Worm (Caenorhabditis elegans): ENCODE measurements around the gene C27H6.9.
"Not testable (repeated sequence)": the region's sequence is repeated elsewhere in the genome, so short reads cannot be mapped to it uniquely, and the experiment has no call there.

DNA sequence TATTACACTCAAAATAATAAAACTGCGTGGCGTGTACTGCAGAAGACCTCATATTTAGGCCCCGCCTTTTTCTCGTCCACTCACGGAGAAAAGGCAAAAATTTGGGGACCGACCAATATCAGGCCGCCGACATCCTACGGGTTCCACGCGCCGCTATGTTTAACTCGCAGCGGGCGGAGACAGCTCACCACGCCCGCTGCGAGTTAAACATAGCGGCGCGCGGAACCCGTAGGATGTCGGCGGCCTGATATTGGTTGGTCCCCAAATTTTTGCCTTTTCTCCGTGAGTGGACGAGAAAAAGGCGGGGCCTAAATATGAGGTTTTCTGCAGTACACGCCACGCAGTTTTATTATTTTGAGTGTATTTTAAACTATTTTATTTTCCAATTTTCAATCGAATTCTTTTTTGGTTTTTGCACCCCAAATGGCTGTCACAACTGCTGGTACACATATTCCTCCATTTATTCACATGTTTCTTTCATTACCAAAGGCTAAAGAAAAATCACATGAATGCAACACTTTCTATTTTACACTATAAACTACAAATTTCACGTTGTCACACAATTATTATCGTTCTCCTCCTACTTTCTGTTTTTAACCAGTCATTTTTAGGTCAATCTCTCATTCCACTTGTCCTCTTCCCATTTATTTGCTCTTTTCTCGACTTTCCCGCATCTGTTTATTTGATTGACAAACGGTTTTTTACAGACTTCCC, 21.5 kb downstream of the C27H6.9 start, which contains the start of gene uda-1:
- TF ChIP-seq set-16 (GFP tag; IDR thresholded peaks at IDR 0.05); ama-1 (optimal IDR thresholded peaks at IDR 0.05); hlh-11 (tag; optimal IDR thresholded peaks at IDR 0.05); R02D3.7 (tag; optimal IDR thresholded peaks at IDR 0.05); ceh-62 (tag; optimal IDR thresholded peaks at IDR 0.05); pha-4 (GFP tag; IDR thresholded peaks at IDR 0.05); pha-4 (tag; optimal IDR thresholded peaks at IDR 0.05); F37D6.2 (tag; optimal IDR thresholded peaks at IDR 0.05); nhr-76 (tag; optimal IDR thresholded peaks at IDR 0.05); lin-39 (tag; optimal IDR thresholded peaks at IDR 0.05): not testable (repeated sequence)

Data from whole organism, L4 larva.